Worm (Caenorhabditis elegans) whole organism, late embryonic: Measurements from ENCODE around the gene tos-1.

ENCODE experiments used
- C38D4.7 ChIP-seq: fragments of 200-800 bp; sonication (Bioruptor generic); optimal IDR thresholded peaks from 2 replicates; lab custom pipeline; 2018; ENCODE audit warnings: mild to moderate bottlenecking, missing genetic modification characterization, moderate library complexity, missing compliant biosample characterization
- K09A11.1 ChIP-seq: sonication (generic microtip); optimal IDR thresholded peaks from 2 replicates; lab custom pipeline; 2017; ENCODE audit warnings: antibody characterized with exemption, mild to moderate bottlenecking, missing genetic modification characterization, missing compliant biosample characterization; ENCODE audit not compliant: insufficient read depth
- Y22D7AL.16 ChIP-seq: sonication (generic microtip); optimal IDR thresholded peaks from 2 replicates; lab custom pipeline; 2016; ENCODE audit warnings: missing genetic modification characterization, missing compliant biosample characterization
- ahr-1 ChIP-seq: sonication (generic microtip); optimal IDR thresholded peaks from 2 replicates; lab custom pipeline; 2016; ENCODE audit warnings: missing genetic modification characterization, missing compliant biosample characterization
- ceh-14 ChIP-seq: sonication (generic microtip); optimal IDR thresholded peaks from 2 replicates; lab custom pipeline; 2016; ENCODE audit warnings: missing genotype, missing genetic modification characterization, missing compliant biosample characterization
- ceh-18 ChIP-seq: sonication (generic microtip); optimal IDR thresholded peaks from 2 replicates; lab custom pipeline; 2016; ENCODE audit warnings: missing genetic modification characterization, missing compliant biosample characterization
- ceh-19 ChIP-seq: fragments of 200-800 bp; sonication (Bioruptor generic); optimal IDR thresholded peaks from 2 replicates; lab custom pipeline; 2018; ENCODE audit warnings: mild to moderate bottlenecking, missing genetic modification characterization, missing compliant biosample characterization
- ceh-2 ChIP-seq: sonication (generic microtip); optimal IDR thresholded peaks from 2 replicates; lab custom pipeline; 2016; ENCODE audit warnings: missing genotype, missing genetic modification characterization, missing compliant biosample characterization
- ceh-22 ChIP-seq: sonication (generic microtip); optimal IDR thresholded peaks from 2 replicates; lab custom pipeline; 2017; ENCODE audit warnings: missing biosample characterization, missing genetic modification characterization
- ceh-31 ChIP-seq: sonication (generic microtip); optimal IDR thresholded peaks from 2 replicates; lab custom pipeline; 2016; ENCODE audit warnings: missing genetic modification characterization, missing compliant biosample characterization
- ceh-48 ChIP-seq: sonication (generic microtip); optimal IDR thresholded peaks from 2 replicates; lab custom pipeline; 2016; ENCODE audit warnings: missing genetic modification characterization, inconsistent platforms, missing compliant biosample characterization
- ceh-9 ChIP-seq: sonication (generic microtip); optimal IDR thresholded peaks from 2 replicates; lab custom pipeline; 2016; ENCODE audit warnings: mild to moderate bottlenecking, missing genetic modification characterization, inconsistent platforms, missing compliant biosample characterization
- dmd-4 ChIP-seq: sonication (generic microtip); optimal IDR thresholded peaks from 2 replicates; lab custom pipeline; 2016; ENCODE audit warnings: borderline replicate concordance, missing genetic modification characterization, missing compliant biosample characterization
- dve-1 ChIP-seq: sonication (generic microtip); optimal IDR thresholded peaks from 2 replicates; lab custom pipeline; 2017; ENCODE audit warnings: antibody characterized with exemption, mild to moderate bottlenecking, missing genetic modification characterization, missing compliant biosample characterization
- eyg-1 ChIP-seq: sonication (generic microtip); optimal IDR thresholded peaks from 2 replicates; lab custom pipeline; 2016; ENCODE audit warnings: missing genotype, missing genetic modification characterization, missing compliant biosample characterization
- fkh-10 ChIP-seq: fragments of 150-350 bp; optimal IDR thresholded peaks from 2 replicates; lab custom pipeline; 2014; ENCODE audit warnings: missing biosample characterization, missing genetic modification reagents, missing genetic modification characterization
- fkh-6 ChIP-seq: sonication (generic microtip); optimal IDR thresholded peaks from 2 replicates; lab custom pipeline; 2016; ENCODE audit warnings: missing genetic modification characterization, missing compliant biosample characterization
- gmeb-2 ChIP-seq: sonication (generic microtip); optimal IDR thresholded peaks from 2 replicates; lab custom pipeline; 2016; ENCODE audit warnings: missing genetic modification characterization, inconsistent platforms, missing compliant biosample characterization
- hlh-30 ChIP-seq: sonication (generic microtip); optimal IDR thresholded peaks from 2 replicates; lab custom pipeline; 2017; ENCODE audit warnings: antibody characterized with exemption, missing genetic modification characterization, missing compliant biosample characterization; ENCODE audit not compliant: insufficient read depth
- hlh-6 ChIP-seq: sonication (generic microtip); optimal IDR thresholded peaks from 2 replicates; lab custom pipeline; 2016; ENCODE audit warnings: missing genotype, missing genetic modification characterization, missing compliant biosample characterization
- hlh-8 ChIP-seq: sonication (generic microtip); optimal IDR thresholded peaks from 2 replicates; lab custom pipeline; 2016; ENCODE audit warnings: missing genotype, missing genetic modification characterization, missing compliant biosample characterization
- lim-6 ChIP-seq: sonication (generic microtip); optimal IDR thresholded peaks from 2 replicates; lab custom pipeline; 2016; ENCODE audit warnings: missing genetic modification characterization, missing compliant biosample characterization
- nfya-1 ChIP-seq: sonication (generic microtip); optimal IDR thresholded peaks from 2 replicates; lab custom pipeline; 2017; ENCODE audit warnings: missing genetic modification characterization, mild to moderate bottlenecking, missing compliant biosample characterization, antibody characterized with exemption, moderate library complexity
- nhr-11 ChIP-seq: fragments of 150-350 bp; optimal IDR thresholded peaks from 2 replicates; lab custom pipeline; 2014; ENCODE audit warnings: missing biosample characterization, missing genetic modification characterization
- npax-4 ChIP-seq: sonication (generic microtip); optimal IDR thresholded peaks from 2 replicates; lab custom pipeline; 2016; ENCODE audit warnings: missing genetic modification characterization, missing compliant biosample characterization
- odd-2 ChIP-seq: sonication (generic microtip); optimal IDR thresholded peaks from 2 replicates; lab custom pipeline; 2017; ENCODE audit warnings: antibody characterized with exemption, mild to moderate bottlenecking, missing genetic modification characterization, missing compliant biosample characterization
- pag-3 ChIP-seq: sonication (generic microtip); optimal IDR thresholded peaks from 2 replicates; lab custom pipeline; 2016; ENCODE audit warnings: missing compliant biosample characterization, missing genetic modification characterization, borderline replicate concordance
- pat-9 ChIP-seq: fragments of 200-800 bp; sonication (Bioruptor generic); optimal IDR thresholded peaks from 2 replicates; lab custom pipeline; 2018; ENCODE audit warnings: mild to moderate bottlenecking, missing genetic modification characterization, moderate library complexity, missing compliant biosample characterization
- pqm-1 ChIP-seq: sonication (generic microtip); optimal IDR thresholded peaks from 2 replicates; lab custom pipeline; 2016; ENCODE audit warnings: missing genetic modification characterization, missing compliant biosample characterization
- ref-2 ChIP-seq: sonication (generic microtip); optimal IDR thresholded peaks from 2 replicates; lab custom pipeline; 2016; ENCODE audit warnings: missing genetic modification characterization, missing compliant biosample characterization
- rnt-1 ChIP-seq: sonication (generic microtip); optimal IDR thresholded peaks from 2 replicates; lab custom pipeline; 2016; ENCODE audit warnings: missing genetic modification characterization, missing compliant biosample characterization
- sox-4 ChIP-seq: sonication (generic microtip); optimal IDR thresholded peaks from 2 replicates; lab custom pipeline; 2017; ENCODE audit warnings: mild to moderate bottlenecking, missing genetic modification characterization, inconsistent platforms, missing compliant biosample characterization
- tbx-7 ChIP-seq: sonication (generic microtip); optimal IDR thresholded peaks from 2 replicates; lab custom pipeline; 2016; ENCODE audit warnings: missing genotype, missing genetic modification characterization, missing compliant biosample characterization
- unc-42 ChIP-seq: sonication (generic microtip); optimal IDR thresholded peaks from 2 replicates; lab custom pipeline; 2016; ENCODE audit warnings: missing genotype, missing genetic modification characterization, missing compliant biosample characterization
- unc-55 ChIP-seq: sonication (generic microtip); optimal IDR thresholded peaks from 2 replicates; lab custom pipeline; 2017; ENCODE audit warnings: missing biosample characterization, missing genetic modification reagents, missing genetic modification characterization
- unc-86 ChIP-seq: sonication (generic microtip); optimal IDR thresholded peaks from 2 replicates; lab custom pipeline; 2016; ENCODE audit warnings: missing genetic modification characterization, missing compliant biosample characterization
- zip-5 ChIP-seq: sonication (generic microtip); optimal IDR thresholded peaks from 2 replicates; lab custom pipeline; 2016; ENCODE audit warnings: missing genetic modification characterization, missing compliant biosample characterization

Gene tos-1

ce11 chrV:9318046-9318445 is 26.0 kb downstream of the tos-1 start, which contains the start of gene kvs-3 (continued):
- TF ChIP-seq eyg-1 (tag; lab: Kevin White, UChicago) (no peak), unc-86 (tag; lab: Kevin White, UChicago) (no peak), unc-42 (tag; lab: Kevin White, UChicago) (no peak), ahr-1 (no peak), nfya-1 (tag; lab: Kevin White, UChicago) (peak; percentile 32)

ce11 chrV:9316970-9317369 is 27.0 kb downstream of the tos-1 start:
- TF ChIP-seq zip-5 (tag; lab: Kevin White, UChicago): no peak
- peak; percentile 39 for TF ChIP-seq unc-42 (tag; lab: Kevin White, UChicago)
- no peak for TF ChIP-seq pag-3 (tag; lab: Kevin White, UChicago)

- TF ChIP-seq lim-6 (no peak), rnt-1 (tag; lab: Kevin White, UChicago) (no peak), zip-5 (tag; lab: Kevin White, UChicago) (no peak), hlh-30 (tag; lab: Kevin White, UChicago) (no peak), fkh-10 (GFP tag; lab: Kevin White, UChicago) (no peak), fkh-6 (tag; lab: Kevin White, UChicago) (no peak), gmeb-2 (tag; lab: Kevin White, UChicago) (no peak), ceh-18 (tag; lab: Kevin White, UChicago) (no peak), ceh-48 (tag; lab: Kevin White, UChicago) (no peak), Y22D7AL.16 (no peak), ref-2 (tag; lab: Kevin White, UChicago) (no peak), ceh-14 (no peak), ceh-22 (tag; lab: Kevin White, UChicago) (no peak), nhr-11 (tag; lab: Kevin White, UChicago) (no peak), tbx-7 (tag; lab: Kevin White, UChicago) (no peak), eyg-1 (tag; lab: Kevin White, UChicago) (no peak), ceh-31 (no peak), hlh-6 (tag; lab: Kevin White, UChicago) (no peak), ceh-9 (tag; lab: Kevin White, UChicago) (no peak), dve-1 (tag; lab: Kevin White, UChicago) (no peak)
Observed at ce11 chrV:9314408-9314807, 29.6 kb downstream of the tos-1 start.

ce11 chrV:9312377-9312776 is 31.6 kb downstream of the tos-1 start:
- TF ChIP-seq zip-5 (tag; lab: Kevin White, UChicago) (no peak), unc-55 (GFP tag; lab: Kevin White, UChicago) (no peak), C38D4.7 (GFP tag; lab: Kevin White, UChicago) (no peak), pag-3 (tag; lab: Kevin White, UChicago) (no peak), rnt-1 (tag; lab: Kevin White, UChicago) (no peak), K09A11.1 (tag; lab: Kevin White, UChicago) (no peak)

ce11 chrV:9305116-9305515 is 38.9 kb downstream of the tos-1 start, which contains the start of gene F44A2.3:
TSS of gene F44A2.3 (plus strand) at chrV:9305416.
- no peak for TF ChIP-seq hlh-6 (tag; lab: Kevin White, UChicago)
- TF ChIP-seq sox-4: no peak
- no peak for TF ChIP-seq ref-2 (tag; lab: Kevin White, UChicago)
- TF ChIP-seq npax-4 (tag; lab: Kevin White, UChicago): no peak
- no peak for TF ChIP-seq pag-3 (tag; lab: Kevin White, UChicago)
- no peak for TF ChIP-seq odd-2 (tag; lab: Kevin White, UChicago)
- TF ChIP-seq pat-9 (tag; lab: Kevin White, UChicago): no peak
- TF ChIP-seq ceh-2: no peak
- no peak for TF ChIP-seq gmeb-2 (tag; lab: Kevin White, UChicago)
- TF ChIP-seq nhr-11 (tag; lab: Kevin White, UChicago): no peak
- no peak for TF ChIP-seq hlh-8 (tag; lab: Kevin White, UChicago)
- TF ChIP-seq pqm-1 (tag; lab: Kevin White, UChicago): no peak
- no peak for TF ChIP-seq ceh-19 (GFP tag; lab: Kevin White, UChicago)
- TF ChIP-seq dmd-4 (tag; lab: Kevin White, UChicago): no peak
- no peak for TF ChIP-seq K09A11.1 (tag; lab: Kevin White, UChicago)
- TF ChIP-seq ceh-22 (tag; lab: Kevin White, UChicago): no peak
- TF ChIP-seq ceh-48 (tag; lab: Kevin White, UChicago): no peak
- TF ChIP-seq zip-5 (tag; lab: Kevin White, UChicago): no peak
